Fruit fly (Drosophila melanogaster) whole organism, adult: ENCODE measurements around the gene LeuRS.

Source experiments
- CG12768 ChIP-seq: fragments of 200-800 bp; sonication (Bioruptor generic); optimal IDR thresholded peaks from 2 replicates; lab custom pipeline; 2017; ENCODE audit warnings: missing biosample characterization, missing genetic modification characterization, mild to moderate bottlenecking, moderate library complexity, missing genetic modification reagents
- CG1620 ChIP-seq: fragments of 200-800 bp; sonication (Bioruptor generic); optimal IDR thresholded peaks from 2 replicates; lab custom pipeline; 2016; ENCODE audit warnings: missing biosample characterization, missing genetic modification characterization
- CG5204 ChIP-seq: fragments of 200-800 bp; sonication (Bioruptor generic); optimal IDR thresholded peaks from 2 replicates; lab custom pipeline; 2016; ENCODE audit warnings: missing biosample characterization, missing genetic modification characterization
- CG7045 ChIP-seq: fragments of 200-800 bp; sonication (Bioruptor generic); optimal IDR thresholded peaks from 2 replicates; lab custom pipeline; 2017; ENCODE audit warnings: missing biosample characterization, mild to moderate bottlenecking, missing genetic modification characterization
- CG7101 ChIP-seq: fragments of 200-800 bp; sonication (Bioruptor generic); optimal IDR thresholded peaks from 2 replicates; lab custom pipeline; 2018; ENCODE audit warnings: missing biosample characterization, mild to moderate bottlenecking, missing genetic modification characterization, moderate library complexity
- Crg-1 ChIP-seq: fragments of 200-800 bp; sonication (Bioruptor generic); optimal IDR thresholded peaks from 2 replicates; lab custom pipeline; 2016; ENCODE audit warnings: missing biosample characterization, missing genetic modification characterization
- Hr96 ChIP-seq: fragments of 200-800 bp; sonication (Bioruptor generic); optimal IDR thresholded peaks from 2 replicates; lab custom pipeline; 2016; ENCODE audit warnings: missing biosample characterization, missing genetic modification characterization
- Mnt ChIP-seq: fragments of 200-800 bp; sonication (Bioruptor generic); optimal IDR thresholded peaks from 2 replicates; lab custom pipeline; 2016; ENCODE audit warnings: missing biosample characterization, mild to moderate bottlenecking, missing genetic modification characterization
- bab1 ChIP-seq: fragments of 200-800 bp; sonication (Bioruptor generic); optimal IDR thresholded peaks from 3 replicates; lab custom pipeline; 2019; ENCODE audit warnings: missing biosample characterization, mild to moderate bottlenecking, missing genetic modification characterization, moderate library complexity
- cnc ChIP-seq, 2 experiments: fragments of >200 bp; optimal IDR thresholded peaks; 2 replicates each; lab custom pipeline; 2017
- kay ChIP-seq: fragments of 200-800 bp; sonication (Bioruptor generic); peaks from one replicate; lab custom pipeline; 2016; ENCODE audit warnings: missing biosample characterization, missing genetic modification characterization, borderline replicate concordance
- ovo ChIP-seq: fragments of 200-800 bp; sonication (Bioruptor generic); optimal IDR thresholded peaks from 2 replicates; lab custom pipeline; 2016; ENCODE audit warnings: missing biosample characterization, missing genetic modification characterization
- toe ChIP-seq: fragments of 200-800 bp; sonication (Bioruptor generic); optimal IDR thresholded peaks from 2 replicates; lab custom pipeline; 2016; ENCODE audit warnings: missing biosample characterization, missing genetic modification characterization

- TF ChIP-seq cnc (optimal IDR thresholded peaks at IDR 0.05; lab: Kevin White, UChicago) (no peak), CG1620 (GFP tag; lab: Kevin White, UChicago) (no peak), CG5204 (no peak), CG7045 (no peak), Crg-1 (GFP tag; lab: Kevin White, UChicago) (no peak), Mnt (GFP tag; lab: Kevin White, UChicago) (no peak), ovo (no peak), Hr96 (no peak), toe (GFP tag; lab: Kevin White, UChicago) (no peak), CG7101 (tag; lab: Kevin White, UChicago) (no peak), kay (no peak), CG12768 (GFP tag; lab: Kevin White, UChicago) (no peak), bab1 (GFP tag; lab: Kevin White, UChicago) (no peak)
These were observed 41.1 kb upstream of the LeuRS start for dm6 chr2L:3555408-3556058.
